Fruit fly (Drosophila melanogaster) whole organism, pupa: ENCODE results near the gene CG6283.

Experiments used
- CG13204 ChIP-seq: fragments of 200-800 bp; sonication (Bioruptor generic); optimal IDR thresholded peaks from 2 replicates; lab custom pipeline; 2018; ENCODE audit warnings: missing biosample characterization, mild to moderate bottlenecking, missing genetic modification characterization, moderate library complexity
- CG14655 ChIP-seq: fragments of 200-800 bp; sonication (Bioruptor generic); optimal IDR thresholded peaks from 3 replicates; lab custom pipeline; 2017; ENCODE audit warnings: mild to moderate bottlenecking, missing biosample characterization, missing genetic modification reagents, missing genetic modification characterization
- CG17806 ChIP-seq: fragments of 200-800 bp; sonication (Bioruptor generic); optimal IDR thresholded peaks from 2 replicates; lab custom pipeline; 2018; ENCODE audit warnings: missing biosample characterization, mild to moderate bottlenecking, missing genetic modification characterization, moderate library complexity
- CG34367 ChIP-seq: fragments of 200-800 bp; sonication (Bioruptor generic); optimal IDR thresholded peaks from 2 replicates; lab custom pipeline; 2018; ENCODE audit warnings: missing biosample characterization, mild to moderate bottlenecking, missing genetic modification characterization
- CG4496 ChIP-seq: fragments of 200-800 bp; sonication (Bioruptor generic); IDR thresholded peaks from 3 replicates; pipeline ENCODE4 v1.3.6; 2022; ENCODE audit warnings: missing biosample characterization, missing genetic modification characterization
- CG8159 ChIP-seq: fragments of 200-800 bp; sonication (Bioruptor generic); optimal IDR thresholded peaks from 3 replicates; lab custom pipeline; 2018; ENCODE audit warnings: missing biosample characterization, mild to moderate bottlenecking, missing genetic modification characterization, moderate library complexity
- D1 ChIP-seq: fragments of 200-800 bp; sonication (Bioruptor generic); optimal IDR thresholded peaks from 2 replicates; lab custom pipeline; 2018; ENCODE audit warnings: missing biosample characterization, mild to moderate bottlenecking, missing genetic modification characterization, moderate library complexity
- EcR ChIP-seq: fragments of 200-800 bp; sonication (Bioruptor generic); optimal IDR thresholded peaks from 3 replicates; lab custom pipeline; 2019; ENCODE audit warnings: missing biosample characterization, missing genetic modification characterization, mild to moderate bottlenecking, moderate library complexity, missing genetic modification reagents
- Ets98B ChIP-seq: fragments of 200-800 bp; sonication (Bioruptor generic); IDR thresholded peaks from 2 replicates; pipeline ENCODE4 v1.3.6; 2022; ENCODE audit warnings: missing biosample characterization, missing genetic modification characterization
- Pif1A ChIP-seq: fragments of 200-800 bp; sonication (Bioruptor generic); optimal IDR thresholded peaks from 3 replicates; lab custom pipeline; 2016; ENCODE audit warnings: missing biosample characterization, missing genetic modification characterization
- Pif1B ChIP-seq: fragments of 200-800 bp; sonication (Bioruptor generic); optimal IDR thresholded peaks from 3 replicates; lab custom pipeline; 2016; ENCODE audit warnings: missing biosample characterization, missing genetic modification characterization
- fd96Ca ChIP-seq: fragments of 200-800 bp; sonication (Bioruptor generic); IDR thresholded peaks from 3 replicates; pipeline ENCODE4 v1.3.6; 2022; ENCODE audit warnings: missing biosample characterization, missing genetic modification characterization
- gl ChIP-seq: fragments of 200-800 bp; sonication (Bioruptor generic); optimal IDR thresholded peaks from 2 replicates; lab custom pipeline; 2018; ENCODE audit warnings: missing biosample characterization, mild to moderate bottlenecking, missing genetic modification characterization
- rn ChIP-seq: fragments of 200-800 bp; sonication (Bioruptor generic); IDR thresholded peaks from 2 replicates; pipeline ENCODE4 v1.3.6; 2022; ENCODE audit warnings: missing biosample characterization, missing genetic modification characterization

- TF ChIP-seq CG34367 (tag; lab: Kevin White, UChicago) (peak; percentile 57), CG4496 (GFP tag; lab: Robert Waterston, UW) (0 out of 3 replicates have a peak, but pooled peaks have one; percentile 33), rn (GFP tag; lab: Robert Waterston, UW) (no peak), fd96Ca (GFP tag; lab: Robert Waterston, UW) (peak; percentile 33; the same call in 1 of the 3 replicates), CG14655 (GFP tag; lab: Kevin White, UChicago) (no peak), CG17806 (no peak), CG13204 (GFP tag; lab: Kevin White, UChicago) (no peak), D1 (tag; lab: Kevin White, UChicago) (no peak), Pif1B (GFP tag; lab: Kevin White, UChicago) (no peak), Ets98B (GFP tag; lab: Robert Waterston, UW) (peak; percentile 26; the same call in 1 of the 2 replicates), EcR (GFP tag; lab: Kevin White, UChicago) (no peak), CG8159 (tag; lab: Kevin White, UChicago) (peak; percentile 34), gl (tag; lab: Kevin White, UChicago) (peak; percentile 66), Pif1A (GFP tag; lab: Kevin White, UChicago) (peak; percentile 44)
Measured at dm6 chr3R:27069201-27069600, 48.0 kb upstream of the CG6283 start.
